ENCODE assay signal across 1 fruit fly cellular context in the genomic region with DNA sequence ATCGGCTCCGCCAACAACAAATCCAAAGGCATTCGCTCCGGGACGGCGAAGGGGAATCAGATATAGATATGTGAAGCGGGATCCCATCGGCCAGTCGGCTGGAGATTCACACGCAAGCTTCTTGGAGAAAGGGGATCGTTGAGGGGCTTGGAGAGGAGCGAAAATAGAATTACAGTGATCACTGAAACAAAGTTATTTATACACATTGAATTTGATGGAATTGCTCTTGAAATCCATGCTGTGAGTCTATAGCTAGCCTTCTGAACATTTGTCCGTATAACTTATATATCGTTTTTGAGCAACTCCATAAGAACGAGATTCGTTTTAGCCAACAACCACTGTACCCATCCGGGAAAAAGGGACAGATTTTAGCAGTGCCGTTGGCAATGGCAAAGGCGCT.
TF ChIP-seq lines count a peak whose summit lies in the region.

No protein-coding gene starts in this region.

TF ChIP-seq in whole organism, embryonic, 481 proteins besides CTCF, POLR2A, EP300 and RAD21 (continued from another document):
- TF ChIP-seq Hr51 (GFP tag; optimal IDR thresholded peaks at IDR 0.05; lab: Kevin White, UChicago) (peak in 1 of 2 experiments; percentile 0), CG30020 (tag; optimal IDR thresholded peaks at IDR 0.05; lab: Kevin White, UChicago) (peak; percentile 1), Nf-YA (GFP tag; IDR thresholded peaks at IDR 0.05; lab: Robert Waterston, UW) (no peak), Hsf (GFP tag; optimal IDR thresholded peaks at IDR 0.05; lab: Kevin White, UChicago) (peak; percentile 55), unpg (GFP tag; optimal IDR thresholded peaks at IDR 0.05; lab: Kevin White, UChicago) (peak; percentile 37), PHDP (tag; optimal IDR thresholded peaks at IDR 0.05; lab: Kevin White, UChicago) (peak; percentile 50), CG12942 (GFP tag; optimal IDR thresholded peaks at IDR 0.05; lab: Kevin White, UChicago) (peak; percentile 35), CG10462 (GFP tag; optimal IDR thresholded peaks at IDR 0.05; lab: Kevin White, UChicago) (peak; percentile 16), CG15073 (GFP tag; optimal IDR thresholded peaks at IDR 0.05; lab: Kevin White, UChicago) (peak; percentile 10), CG2202 (tag; optimal IDR thresholded peaks at IDR 0.05; lab: Kevin White, UChicago) (peak; percentile 57), CG1529 (GFP tag; optimal IDR thresholded peaks at IDR 0.05; lab: Kevin White, UChicago) (peak; percentile 50), cas (GFP tag; IDR thresholded peaks at IDR 0.05; lab: Robert Waterston, UW) (no peak), CG3281 (GFP tag; optimal IDR thresholded peaks at IDR 0.05; lab: Kevin White, UChicago) (no peak), ci (GFP tag; IDR thresholded peaks at IDR 0.05; lab: Robert Waterston, UW) (peak; percentile 89), grau (tag; optimal IDR thresholded peaks at IDR 0.05; lab: Kevin White, UChicago) (peak; percentile 78), ara (GFP tag; IDR thresholded peaks at IDR 0.05; lab: Robert Waterston, UW) (peak; percentile 48; the same call in 1 of the 2 replicates)
